Worm (Caenorhabditis elegans) whole organism, L1 larva: ENCODE data around the gene tre-4.

Experiments
- efl-1 ChIP-seq, 4 experiments: fragments of 150-350 bp; optimal IDR thresholded peaks in 3 of 4; peaks in 1 of 4; 1 replicate in 1 of 4; 2 replicates in 3 of 4; lab custom pipeline; 2014; ENCODE audit warnings: missing biosample characterization in 2 of 4, missing genetic modification characterization in 2 of 4, missing genetic modification reagents in 2 of 4
- elt-3 ChIP-seq, 6 experiments: fragments of 150-350 bp in 1 of 6; sonication (generic microtip); optimal IDR thresholded peaks; 2 replicates each; lab custom pipeline; 2017 to 2018; ENCODE audit warnings: missing biosample characterization in 6 of 6, missing genetic modification characterization in 6 of 6, inconsistent platforms in 1 of 6
- ets-5 ChIP-seq: fragments of 200-800 bp; sonication (Bioruptor generic); IDR thresholded peaks from 2 replicates; pipeline ENCODE4 v1.3.6; 2022; ENCODE audit warnings: missing genetic modification characterization, missing compliant biosample characterization
- hlh-17 ChIP-seq: fragments of 200-800 bp; sonication (Bioruptor generic); optimal IDR thresholded peaks from 2 replicates; lab custom pipeline; 2018; ENCODE audit warnings: missing genetic modification characterization, mild to moderate bottlenecking, missing compliant biosample characterization, moderate library complexity, borderline replicate concordance
- nhr-11 ChIP-seq: fragments of 150-350 bp; optimal IDR thresholded peaks from 2 replicates; lab custom pipeline; 2014; ENCODE audit warnings: missing biosample characterization, missing genetic modification characterization
- nhr-237 ChIP-seq: fragments of 150-350 bp; optimal IDR thresholded peaks from 2 replicates; lab custom pipeline; 2014; ENCODE audit warnings: missing biosample characterization, missing genetic modification characterization
- nhr-28 ChIP-seq: fragments of 150-350 bp; optimal IDR thresholded peaks from 2 replicates; lab custom pipeline; 2014; ENCODE audit warnings: missing biosample characterization, missing genetic modification characterization
- unc-86 ChIP-seq: sonication (generic microtip); optimal IDR thresholded peaks from 2 replicates; lab custom pipeline; 2016; ENCODE audit warnings: missing genetic modification characterization, missing compliant biosample characterization

ce11 chrX:13511796-13512195 is 39.8 kb downstream of the tre-4 start:
- no peak for TF ChIP-seq nhr-28 (tag; lab: Kevin White, UChicago)
- TF ChIP-seq nhr-11 (tag; lab: Kevin White, UChicago) = no peak
- TF ChIP-seq nhr-237 (tag; lab: Kevin White, UChicago) = no peak
- TF ChIP-seq hlh-17 = no peak
- TF ChIP-seq elt-3 (tag; optimal IDR thresholded peaks at IDR 0.05; lab: Kevin White, UChicago) = peak in 2 of 6 experiments; percentile 17 to 25
- peak; percentile 34 for TF ChIP-seq unc-86 (tag; lab: Kevin White, UChicago)
- TF ChIP-seq ets-5 (GFP tag; lab: Robert Waterston, UW) = no peak
- peak; percentile 5 to 11 for TF ChIP-seq efl-1 (optimal IDR thresholded peaks at IDR 0.05; lab: Kevin White, UChicago)
- peak in 1 of 2 experiments; percentile 92 for TF ChIP-seq efl-1 (GFP tag; optimal IDR thresholded peaks at IDR 0.05 in 1 of 2; lab: Kevin White, UChicago)
